Worm (Caenorhabditis elegans) whole organism, L1 larva: ENCODE data around the gene fbxb-87.

ENCODE experiments used
- elt-2 ChIP-seq: sonication (generic microtip); optimal IDR thresholded peaks from 2 replicates; lab custom pipeline; 2016; ENCODE audit warnings: missing genetic modification characterization, mild to moderate bottlenecking, inconsistent platforms, missing compliant biosample characterization, missing genetic modification reagents
- fkh-8 ChIP-seq: sonication (generic microtip); optimal IDR thresholded peaks from 2 replicates; lab custom pipeline; 2016; ENCODE audit warnings: mild to moderate bottlenecking, missing genetic modification characterization, missing compliant biosample characterization
- fos-1 ChIP-seq: fragments of 150-350 bp; optimal IDR thresholded peaks from 2 replicates; lab custom pipeline; 2014; ENCODE audit warnings: missing biosample characterization, missing genetic modification characterization
- lin-15B ChIP-seq: fragments of 150-350 bp; sonication (generic microtip); optimal IDR thresholded peaks from 3 replicates; lab custom pipeline; 2014; ENCODE audit warnings: missing biosample characterization, missing genetic modification characterization
- lir-3 ChIP-seq: sonication (generic microtip); optimal IDR thresholded peaks from 2 replicates; lab custom pipeline; 2016; ENCODE audit warnings: mild to moderate bottlenecking, missing genetic modification characterization, moderate library complexity, missing compliant biosample characterization; ENCODE audit not compliant: poor library complexity
- nhr-12 ChIP-seq: sonication (generic microtip); optimal IDR thresholded peaks from 2 replicates; lab custom pipeline; 2017; ENCODE audit warnings: missing biosample characterization, missing genetic modification characterization
- pax-3 ChIP-seq: fragments of 200-800 bp; sonication (Bioruptor generic); optimal IDR thresholded peaks from 2 replicates; lab custom pipeline; 2018; ENCODE audit warnings: mild to moderate bottlenecking, missing genetic modification characterization, moderate library complexity, missing compliant biosample characterization
- sptf-1 ChIP-seq: fragments of 150-350 bp; optimal IDR thresholded peaks from 2 replicates; lab custom pipeline; 2014; ENCODE audit warnings: missing biosample characterization, missing genetic modification characterization
- tbx-2 ChIP-seq: sonication (generic microtip); optimal IDR thresholded peaks from 2 replicates; lab custom pipeline; 2016; ENCODE audit warnings: missing genetic modification characterization, missing compliant biosample characterization

- no peak for TF ChIP-seq nhr-12
- TF ChIP-seq pax-3 (tag; lab: Kevin White, UChicago), result no peak
- TF ChIP-seq lin-15B (tag; lab: Kevin White, UChicago), result peak; percentile 8
- TF ChIP-seq sptf-1, result no peak
- no peak for TF ChIP-seq tbx-2 (tag; lab: Kevin White, UChicago)
- no peak for TF ChIP-seq fos-1 (tag; lab: Kevin White, UChicago)
- TF ChIP-seq fkh-8 (tag; lab: Kevin White, UChicago), result no peak
- no peak for TF ChIP-seq elt-2 (tag; lab: Kevin White, UChicago)
- no peak for TF ChIP-seq lir-3 (tag; lab: Kevin White, UChicago)
Measured at ce11 chrIII:10930850-10931249, 36.5 kb downstream of the fbxb-87 start, which contains the start of gene M142.5.
